Fruit fly (Drosophila melanogaster) whole organism, embryonic: ENCODE results near the gene HisCl1.

Source experiments
- Lpt ChIP-seq: fragments of >200 bp; optimal IDR thresholded peaks from 2 replicates; lab custom pipeline; 2018; ENCODE audit warnings: missing biosample characterization, missing genetic modification characterization
- Myb ChIP-seq: fragments of 200-800 bp; sonication (Bioruptor generic); optimal IDR thresholded peaks from 2 replicates; lab custom pipeline; 2016; ENCODE audit warnings: missing biosample characterization, missing genetic modification characterization
- sd ChIP-seq: fragments of 200-800 bp; sonication (Bioruptor generic); optimal IDR thresholded peaks from 3 replicates; lab custom pipeline; 2018; ENCODE audit warnings: missing biosample characterization, mild to moderate bottlenecking, missing genetic modification characterization, moderate library complexity

DNA sequence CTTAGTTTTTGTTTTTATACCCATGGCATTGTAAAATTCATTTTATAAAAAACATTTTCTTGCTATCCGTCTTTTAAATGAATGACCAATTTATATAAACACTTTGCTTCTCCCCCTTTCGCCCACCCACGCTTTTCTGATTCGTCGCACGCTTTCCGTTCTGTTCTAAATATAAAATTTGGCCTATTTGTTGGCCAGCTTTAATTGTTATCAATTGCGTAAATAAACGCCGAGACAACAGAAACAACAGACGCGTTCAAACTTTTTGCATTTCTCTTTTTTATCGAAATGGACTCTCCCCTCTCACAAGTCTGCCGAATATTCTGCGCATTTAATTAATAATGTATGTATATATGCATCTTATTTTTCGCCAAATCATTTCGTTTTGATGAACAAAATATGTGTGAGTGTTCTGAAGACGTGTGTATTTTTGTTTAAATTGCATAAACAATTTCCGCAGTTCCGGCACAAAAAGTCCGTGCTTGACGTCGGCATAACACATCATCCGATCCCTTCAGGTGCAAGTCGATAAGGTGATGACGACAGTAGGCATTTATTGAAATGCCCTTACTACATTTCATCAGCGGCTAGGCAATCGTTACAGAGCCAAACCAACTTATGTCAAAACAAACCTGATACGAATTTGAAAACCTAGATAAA is 29.6 kb upstream of the HisCl1 start:
- TF ChIP-seq sd (no peak), Myb (GFP tag; lab: Kevin White, UChicago) (no peak), Lpt (GFP tag; lab: Kevin White, UChicago) (no peak)
